Fruit fly (Drosophila melanogaster) S2 (cell line): ENCODE data around the gene CG42538.

ENCODE experiments used
- CG8478 ChIP-seq: fragments of >200 bp; optimal IDR thresholded peaks from 2 replicates; lab custom pipeline; 2018
- CTCF ChIP-seq, 2 experiments: fragments of >200 bp; optimal IDR thresholded peaks; 2 replicates each; lab custom pipeline; 2018

The CG42538 gene

dm6 chr3L:16014515-16014914 lies 19.8 kb upstream of the CG42538 start:
- no peak for TF ChIP-seq CG8478 (lab: Kevin White, UChicago)
- TF ChIP-seq CTCF (optimal IDR thresholded peaks at IDR 0.05; lab: Kevin White, UChicago), result no peak

- TF ChIP-seq CG8478 (lab: Kevin White, UChicago), result no peak
- TF ChIP-seq CTCF (optimal IDR thresholded peaks at IDR 0.05; lab: Kevin White, UChicago), result no peak
Observed at dm6 chr3L:16015765-16016760, 18.3 kb upstream of the CG42538 start.

- TF ChIP-seq CG8478 (lab: Kevin White, UChicago) (no peak), CTCF (optimal IDR thresholded peaks at IDR 0.05; lab: Kevin White, UChicago) (no peak)
Observed at dm6 chr3L:16016911-16017310, 17.4 kb upstream of the CG42538 start.

dm6 chr3L:16017528-16018250 lies 16.6 kb upstream of the CG42538 start:
- TF ChIP-seq CTCF (optimal IDR thresholded peaks at IDR 0.05; lab: Kevin White, UChicago) (no peak), CG8478 (lab: Kevin White, UChicago) (no peak)

- TF ChIP-seq CTCF (optimal IDR thresholded peaks at IDR 0.05; lab: Kevin White, UChicago), result no peak
Observed at dm6 chr3L:16018251-16018583, 16.1 kb upstream of the CG42538 start.

dm6 chr3L:16018721-16019120 lies 15.6 kb upstream of the CG42538 start:
- no peak for TF ChIP-seq CTCF (optimal IDR thresholded peaks at IDR 0.05; lab: Kevin White, UChicago)
- no peak for TF ChIP-seq CG8478 (lab: Kevin White, UChicago)

- no peak for TF ChIP-seq CTCF (optimal IDR thresholded peaks at IDR 0.05; lab: Kevin White, UChicago)
- TF ChIP-seq CG8478 (lab: Kevin White, UChicago), result no peak
Observed at dm6 chr3L:16019144-16020006, 14.9 kb upstream of the CG42538 start.

- no peak for TF ChIP-seq CG8478 (lab: Kevin White, UChicago)
Observed at dm6 chr3L:16021064-16021683, 13.2 kb upstream of the CG42538 start.

- TF ChIP-seq CG8478 (lab: Kevin White, UChicago) (no peak), CTCF (optimal IDR thresholded peaks at IDR 0.05; lab: Kevin White, UChicago) (no peak)
Observed at dm6 chr3L:16023020-16023648, 11.2 kb upstream of the CG42538 start, which contains the start of gene Notum. Gene Notum (plus strand): TSS chr3L:16023480.

dm6 chr3L:16024276-16025019 lies 9.9 kb upstream of the CG42538 start:
- TF ChIP-seq CTCF (optimal IDR thresholded peaks at IDR 0.05; lab: Kevin White, UChicago), result no peak
- TF ChIP-seq CG8478 (lab: Kevin White, UChicago), result no peak

- TF ChIP-seq CTCF (optimal IDR thresholded peaks at IDR 0.05; lab: Kevin White, UChicago), result no peak
- no peak for TF ChIP-seq CG8478 (lab: Kevin White, UChicago)
Observed at dm6 chr3L:16025020-16025680, 9.2 kb upstream of the CG42538 start.

dm6 chr3L:16026065-16026789 lies 8.1 kb upstream of the CG42538 start:
- TF ChIP-seq CTCF (optimal IDR thresholded peaks at IDR 0.05; lab: Kevin White, UChicago) (no peak), CG8478 (lab: Kevin White, UChicago) (no peak)
